Worm (Caenorhabditis elegans): ENCODE results near the gene clec-126.
"Not testable (repeated sequence)": the region's sequence is repeated elsewhere in the genome, so short reads cannot be mapped to it uniquely, and the experiment has no call there.

clec-126 gene

ce11 chrII:3520988-3521850, 1.9 kb downstream of the clec-126 start, which contains the start of gene W09G10.9 (continued):
- TF ChIP-seq R02D3.7 (tag; optimal IDR thresholded peaks at IDR 0.05) (no peak), spr-3 (GFP tag; optimal IDR thresholded peaks at IDR 0.05) (peak; percentile 9), rbr-2 (tag; optimal IDR thresholded peaks at IDR 0.05) (peak; percentile 71), aha-1 (tag) (peak; percentile 44), F37D6.2 (tag; optimal IDR thresholded peaks at IDR 0.05) (no peak), ceh-62 (tag; optimal IDR thresholded peaks at IDR 0.05) (no peak), nhr-48 (tag; optimal IDR thresholded peaks at IDR 0.05) (no peak), ces-1 (GFP tag; optimal IDR thresholded peaks at IDR 0.05) (no peak), arid-1 (GFP tag; conservative IDR thresholded peaks at IDR 0.05) (peak; percentile 91), fkh-10 (GFP tag; optimal IDR thresholded peaks at IDR 0.05) (no peak), lin-1 (GFP tag; IDR thresholded peaks at IDR 0.05) (peak; percentile 44), duxl-1 (tag; optimal IDR thresholded peaks at IDR 0.05; ENCODE audit: poor library complexity) (peak; percentile 90), mxl-3 (GFP tag; optimal IDR thresholded peaks at IDR 0.05) (peak; percentile 15), T26A8.4 (GFP tag; IDR thresholded peaks at IDR 0.05) (peak; percentile 87)

ce11 chrII:3523547-3523946, 4.3 kb downstream of the clec-126 start:
- TF ChIP-seq hif-1 (tag; optimal IDR thresholded peaks at IDR 0.05) = peak in 1 of 2 experiments; percentile 39
- TF ChIP-seq daf-19 (GFP tag; conservative IDR thresholded peaks at IDR 0.05) = 0 out of 2 replicates have a peak, but pooled peaks have one; percentile 14
- 0 out of 2 replicates have a peak, but pooled peaks have one; percentile 45 for TF ChIP-seq egl-43 (GFP tag; IDR thresholded peaks at IDR 0.05)
- TF ChIP-seq hmg-1.1 (GFP tag; IDR thresholded peaks at IDR 0.05) = peak; percentile 87
- TF ChIP-seq nhr-11 (tag; optimal IDR thresholded peaks at IDR 0.05) = peak; percentile 57
- TF ChIP-seq nhr-28 (tag; optimal IDR thresholded peaks at IDR 0.05) = peak; percentile 49
- peak; percentile 70 for TF ChIP-seq vab-7 (GFP tag; IDR thresholded peaks at IDR 0.05)
- peak; percentile 26 for TF ChIP-seq hlh-11 (tag; optimal IDR thresholded peaks at IDR 0.05)
- TF ChIP-seq hlh-30 (tag; optimal IDR thresholded peaks at IDR 0.05; ENCODE audit: insufficient read depth) = peak; percentile 31
- TF ChIP-seq Y75B8A.6 (GFP tag; IDR thresholded peaks at IDR 0.05) = 0 out of 2 replicates have a peak, but pooled peaks have one; percentile 40
- TF ChIP-seq saeg-2 (GFP tag; IDR thresholded peaks at IDR 0.05) = 0 out of 2 replicates have a peak, but pooled peaks have one; percentile 33
- TF ChIP-seq F37D6.2 (tag; optimal IDR thresholded peaks at IDR 0.05) = peak; percentile 52
- peak; percentile 80 for TF ChIP-seq dmd-6 (GFP tag; IDR thresholded peaks at IDR 0.05)
- peak; percentile 72; the same call in 1 of the 2 replicates for TF ChIP-seq ceh-20 (GFP tag; IDR thresholded peaks at IDR 0.05)
- TF ChIP-seq ctbp-1 (GFP tag; IDR thresholded peaks at IDR 0.05) = peak; percentile 55; the same call in 1 of the 2 replicates
- peak; percentile 47; the same call in 1 of the 2 replicates for TF ChIP-seq zfp-3 (GFP tag; conservative IDR thresholded peaks at IDR 0.05)
- TF ChIP-seq T26A8.4 (GFP tag; IDR thresholded peaks at IDR 0.05) = peak; percentile 44; the same call in 1 of the 2 replicates
- peak; percentile 11 for TF ChIP-seq nhr-102 (tag; optimal IDR thresholded peaks at IDR 0.05)
- TF ChIP-seq lsy-2 (tag; optimal IDR thresholded peaks at IDR 0.05) = peak; percentile 77 to 96
- TF ChIP-seq rbr-2 (tag; optimal IDR thresholded peaks at IDR 0.05) = peak; percentile 83
- TF ChIP-seq madf-9 (GFP tag; conservative IDR thresholded peaks at IDR 0.05) = peak; percentile 63; the same call in 1 of the 2 replicates
- peak; percentile 75 for TF ChIP-seq pha-4 (GFP tag; IDR thresholded peaks at IDR 0.05)
- TF ChIP-seq pha-4 (tag; optimal IDR thresholded peaks at IDR 0.05) = not testable (repeated sequence)
- peak; percentile 67 for TF ChIP-seq mep-1 (tag; optimal IDR thresholded peaks at IDR 0.05)
- TF ChIP-seq zfp-2 (tag; optimal IDR thresholded peaks at IDR 0.05) = peak; percentile 53
- TF ChIP-seq dpl-1 (GFP tag; optimal IDR thresholded peaks at IDR 0.05) = peak; percentile 41
- TF ChIP-seq nhr-42 (GFP tag; IDR thresholded peaks at IDR 0.05) = peak; percentile 79
- peak; percentile 66 for TF ChIP-seq mes-2 (tag; optimal IDR thresholded peaks at IDR 0.05; ENCODE audit: poor library complexity, severe bottlenecking)
- peak; percentile 23 for TF ChIP-seq dve-1 (tag; optimal IDR thresholded peaks at IDR 0.05; ENCODE audit: insufficient read depth)
- peak; percentile 10 for TF ChIP-seq duxl-1 (tag; optimal IDR thresholded peaks at IDR 0.05; ENCODE audit: poor library complexity)
- TF ChIP-seq aha-1 (tag) = peak; percentile 81
- TF ChIP-seq lin-38 (GFP tag; IDR thresholded peaks at IDR 0.05) = peak; percentile 96
- 0 out of 2 replicates have a peak, but pooled peaks have one; percentile 54 for TF ChIP-seq D1046.2 (GFP tag; IDR thresholded peaks at IDR 0.05)
- TF ChIP-seq dmd-9 (GFP tag; IDR thresholded peaks at IDR 0.05) = 0 out of 2 replicates have a peak, but pooled peaks have one; percentile 63
- TF ChIP-seq lin-29 (GFP tag; IDR thresholded peaks at IDR 0.05) = peak; percentile 74

Measured in whole organism, L4 larva.